Worm (Caenorhabditis elegans) whole organism, L2 larva: ENCODE measurements around the gene odr-7.

Source experiments
- R02D3.7 ChIP-seq: fragments of 150-350 bp; optimal IDR thresholded peaks from 2 replicates; lab custom pipeline; 2014; ENCODE audit warnings: missing biosample characterization, missing genetic modification characterization
- blmp-1 ChIP-seq: sonication (generic microtip); optimal IDR thresholded peaks from 2 replicates; lab custom pipeline; 2017; ENCODE audit warnings: missing genetic modification characterization, mild to moderate bottlenecking, missing compliant biosample characterization, antibody characterized with exemption, moderate library complexity; ENCODE audit not compliant: insufficient read depth
- egl-27 ChIP-seq: sonication (generic microtip); optimal IDR thresholded peaks from 3 replicates; lab custom pipeline; 2017; ENCODE audit warnings: missing biosample characterization, missing genetic modification reagents, missing genetic modification characterization
- lin-39 ChIP-seq: fragments of 150-350 bp; optimal IDR thresholded peaks from 2 replicates; lab custom pipeline; 2014; ENCODE audit warnings: missing biosample characterization, missing genetic modification reagents, missing genetic modification characterization
- nhr-25 ChIP-seq: fragments of 150-350 bp; sonication (generic microtip); optimal IDR thresholded peaks from 3 replicates; lab custom pipeline; 2014; ENCODE audit warnings: missing biosample characterization, missing genetic modification characterization
- nhr-77 ChIP-seq: fragments of 150-350 bp; optimal IDR thresholded peaks from 2 replicates; lab custom pipeline; 2014; ENCODE audit warnings: missing biosample characterization, missing genetic modification characterization
- snpc-4 ChIP-seq: fragments of 150-350 bp; optimal IDR thresholded peaks from 2 replicates; lab custom pipeline; 2014; ENCODE audit warnings: missing biosample characterization, missing genetic modification characterization
- unc-62 ChIP-seq: fragments of 150-350 bp; optimal IDR thresholded peaks from 2 replicates; lab custom pipeline; 2014; ENCODE audit warnings: missing biosample characterization, missing genetic modification reagents, missing genetic modification characterization
- zag-1 ChIP-seq: fragments of 150-350 bp; optimal IDR thresholded peaks from 2 replicates; lab custom pipeline; 2014; ENCODE audit warnings: missing biosample characterization, missing genetic modification characterization
- ztf-11 ChIP-seq: sonication (generic microtip); optimal IDR thresholded peaks from 2 replicates; lab custom pipeline; 2017; ENCODE audit warnings: missing biosample characterization, missing genetic modification characterization
- ztf-4 ChIP-seq: fragments of 150-350 bp; optimal IDR thresholded peaks from 2 replicates; lab custom pipeline; 2014; ENCODE audit warnings: missing biosample characterization, missing genetic modification characterization

ce11 chrX:12458021-12458420 is 3.4 kb downstream of the odr-7 start:
- peak; percentile 56 for TF ChIP-seq egl-27
- no peak for TF ChIP-seq unc-62
- no peak for TF ChIP-seq nhr-25
- no peak for TF ChIP-seq lin-39 (tag; lab: Kevin White, UChicago)
- no peak for TF ChIP-seq zag-1 (tag; lab: Kevin White, UChicago)
- TF ChIP-seq R02D3.7 (tag; lab: Kevin White, UChicago): no peak
- no peak for TF ChIP-seq snpc-4 (tag; lab: Kevin White, UChicago)
- TF ChIP-seq ztf-4: peak; percentile 11
- no peak for TF ChIP-seq ztf-11
- no peak for TF ChIP-seq blmp-1 (tag; lab: Kevin White, UChicago)
- TF ChIP-seq nhr-77 (tag; lab: Kevin White, UChicago): no peak
